Worm (Caenorhabditis elegans): ENCODE data around the gene clec-9.

ce11 chrV:16672198-16672597 lies 34.3 kb downstream of the clec-9 start, which contains the start of gene F14F8.8:
- TF ChIP-seq nhr-237 (tag; optimal IDR thresholded peaks at IDR 0.05) (no peak), lin-13 (GFP tag; optimal IDR thresholded peaks at IDR 0.05) (no peak), ztf-4 (tag; optimal IDR thresholded peaks at IDR 0.05) (no peak), R02D3.7 (tag; optimal IDR thresholded peaks at IDR 0.05) (no peak)
